Worm (Caenorhabditis elegans) whole organism, late embryonic: ENCODE measurements around the gene lron-2.

Source experiments
- C08G9.2 ChIP-seq: sonication (generic microtip); optimal IDR thresholded peaks from 2 replicates; lab custom pipeline; 2016; ENCODE audit warnings: mild to moderate bottlenecking, missing genetic modification characterization, moderate library complexity, missing compliant biosample characterization
- C38D4.7 ChIP-seq: fragments of 200-800 bp; sonication (Bioruptor generic); optimal IDR thresholded peaks from 2 replicates; lab custom pipeline; 2018; ENCODE audit warnings: mild to moderate bottlenecking, missing genetic modification characterization, moderate library complexity, missing compliant biosample characterization
- K09A11.1 ChIP-seq: sonication (generic microtip); optimal IDR thresholded peaks from 2 replicates; lab custom pipeline; 2017; ENCODE audit warnings: antibody characterized with exemption, mild to moderate bottlenecking, missing genetic modification characterization, missing compliant biosample characterization; ENCODE audit not compliant: insufficient read depth
- ahr-1 ChIP-seq: sonication (generic microtip); optimal IDR thresholded peaks from 2 replicates; lab custom pipeline; 2016; ENCODE audit warnings: missing genetic modification characterization, missing compliant biosample characterization
- ceh-18 ChIP-seq: sonication (generic microtip); optimal IDR thresholded peaks from 2 replicates; lab custom pipeline; 2016; ENCODE audit warnings: missing genetic modification characterization, missing compliant biosample characterization
- dve-1 ChIP-seq: sonication (generic microtip); optimal IDR thresholded peaks from 2 replicates; lab custom pipeline; 2017; ENCODE audit warnings: antibody characterized with exemption, mild to moderate bottlenecking, missing genetic modification characterization, missing compliant biosample characterization
- elt-4 ChIP-seq: sonication (generic microtip); optimal IDR thresholded peaks from 2 replicates; lab custom pipeline; 2016; ENCODE audit warnings: missing genetic modification characterization, missing compliant biosample characterization
- nhr-11 ChIP-seq: fragments of 150-350 bp; optimal IDR thresholded peaks from 2 replicates; lab custom pipeline; 2014; ENCODE audit warnings: missing biosample characterization, missing genetic modification characterization
- nhr-232 ChIP-seq: sonication (generic microtip); optimal IDR thresholded peaks from 2 replicates; lab custom pipeline; 2016; ENCODE audit warnings: missing genetic modification characterization, missing compliant biosample characterization
- pax-1 ChIP-seq: fragments of 150-350 bp; optimal IDR thresholded peaks from 2 replicates; lab custom pipeline; 2014; ENCODE audit warnings: missing biosample characterization, missing genetic modification characterization
- pha-2 ChIP-seq: sonication (generic microtip); optimal IDR thresholded peaks from 2 replicates; lab custom pipeline; 2017; ENCODE audit warnings: mild to moderate bottlenecking, missing genetic modification characterization, missing compliant biosample characterization
- pha-4 ChIP-seq: fragments of 150-350 bp; optimal IDR thresholded peaks from 2 replicates; lab custom pipeline; 2018; ENCODE audit warnings: missing biosample characterization, missing genetic modification reagents, missing genetic modification characterization
- rnt-1 ChIP-seq: sonication (generic microtip); optimal IDR thresholded peaks from 2 replicates; lab custom pipeline; 2016; ENCODE audit warnings: missing genetic modification characterization, missing compliant biosample characterization
- unc-55 ChIP-seq: sonication (generic microtip); optimal IDR thresholded peaks from 2 replicates; lab custom pipeline; 2017; ENCODE audit warnings: missing biosample characterization, missing genetic modification reagents, missing genetic modification characterization

ce11 chrV:9246260-9246659 lies 41.1 kb downstream of the lron-2 start, which contains the start of gene aat-2:
- TF ChIP-seq nhr-232 (tag; lab: Kevin White, UChicago): no peak
- TF ChIP-seq C08G9.2 (tag; lab: Kevin White, UChicago): no peak
- no peak for TF ChIP-seq rnt-1
- no peak for TF ChIP-seq dve-1 (tag; lab: Kevin White, UChicago)
- no peak for TF ChIP-seq pha-4 (tag; lab: Kevin White, UChicago)
- no peak for TF ChIP-seq pax-1 (tag; lab: Kevin White, UChicago)
- no peak for TF ChIP-seq elt-4 (tag; lab: Kevin White, UChicago)
- no peak for TF ChIP-seq unc-55
- no peak for TF ChIP-seq C38D4.7
- no peak for TF ChIP-seq pha-2 (tag; lab: Kevin White, UChicago)
- no peak for TF ChIP-seq K09A11.1 (tag; lab: Kevin White, UChicago)
- no peak for TF ChIP-seq nhr-11
- TF ChIP-seq ahr-1: no peak
- TF ChIP-seq ceh-18: no peak
